Fruit fly (Drosophila melanogaster): ENCODE measurements around the gene aub.

The aub gene

dm6 chr2L:10970134-10970533 is 31.1 kb downstream of the aub start, which contains the start of the genes Tmem214 and YL-1 (continued):
- no peak for TF ChIP-seq ewg (GFP tag; optimal IDR thresholded peaks at IDR 0.05)
- no peak for TF ChIP-seq Side (GFP tag; optimal IDR thresholded peaks at IDR 0.05)
- TF ChIP-seq CrebB (tag; optimal IDR thresholded peaks at IDR 0.05) = no peak
- no peak for TF ChIP-seq Lim3 (GFP tag; IDR thresholded peaks at IDR 0.05)
- no peak for TF ChIP-seq sob (GFP tag; IDR thresholded peaks at IDR 0.05)
- no peak for TF ChIP-seq Mes4 (GFP tag; optimal IDR thresholded peaks at IDR 0.05)
- no peak for TF ChIP-seq az2 (GFP tag; optimal IDR thresholded peaks at IDR 0.05)
- no peak for TF ChIP-seq lmd (GFP tag; IDR thresholded peaks at IDR 0.05)
- TF ChIP-seq Fer1 (GFP tag; optimal IDR thresholded peaks at IDR 0.05) = peak; percentile 15
- TF ChIP-seq Lpt (GFP tag; optimal IDR thresholded peaks at IDR 0.05) = no peak
- peak; percentile 1 for TF ChIP-seq NC2β (GFP tag; optimal IDR thresholded peaks at IDR 0.05)
- TF ChIP-seq klu (GFP tag; IDR thresholded peaks at IDR 0.05) = no peak
- TF ChIP-seq CG10209 (GFP tag; optimal IDR thresholded peaks at IDR 0.05) = no peak
- no peak for TF ChIP-seq CG3407 (GFP tag; optimal IDR thresholded peaks at IDR 0.05)
- no peak for TF ChIP-seq Gug (GFP tag; IDR thresholded peaks at IDR 0.05)
- peak in 1 of 2 experiments; percentile 51 for TF ChIP-seq Pdp1 (GFP tag; optimal IDR thresholded peaks at IDR 0.05)
- no peak for TF ChIP-seq CG12744 (GFP tag; optimal IDR thresholded peaks at IDR 0.05)
- TF ChIP-seq CG17802 (tag; optimal IDR thresholded peaks at IDR 0.05) = no peak
- no peak for TF ChIP-seq toy (GFP tag; IDR thresholded peaks at IDR 0.05)
- TF ChIP-seq Abd-B (GFP tag; optimal IDR thresholded peaks at IDR 0.05) = no peak
- TF ChIP-seq Drgx (GFP tag; IDR thresholded peaks at IDR 0.05) = no peak
- no peak for TF ChIP-seq slbo (GFP tag; IDR thresholded peaks at IDR 0.05)
- no peak for TF ChIP-seq ap (GFP tag; IDR thresholded peaks at IDR 0.05)
- no peak for TF ChIP-seq jigr1 (GFP tag; IDR thresholded peaks at IDR 0.05)
- no peak for TF ChIP-seq Dbx (GFP tag; IDR thresholded peaks at IDR 0.05)
- TF ChIP-seq Elba2 (GFP tag; optimal IDR thresholded peaks at IDR 0.05) = peak; percentile 64
- TF ChIP-seq CG6175 (GFP tag; IDR thresholded peaks at IDR 0.05) = no peak
- peak; percentile 38 for TF ChIP-seq CG1603 (tag; optimal IDR thresholded peaks at IDR 0.05)
- no peak for TF ChIP-seq HLH54F (GFP tag; optimal IDR thresholded peaks at IDR 0.05)
- no peak for TF ChIP-seq fd96Cb (tag; optimal IDR thresholded peaks at IDR 0.05)
- no peak for TF ChIP-seq dimm (GFP tag; IDR thresholded peaks at IDR 0.05)
- no peak for TF ChIP-seq ham (GFP tag; IDR thresholded peaks at IDR 0.05)
- TF ChIP-seq chn (GFP tag; optimal IDR thresholded peaks at IDR 0.05) = no peak
- TF ChIP-seq CG17359 (tag; optimal IDR thresholded peaks at IDR 0.05) = no peak
- TF ChIP-seq pfk (GFP tag; optimal IDR thresholded peaks at IDR 0.05) = no peak
- peak; percentile 44; the same call in 2 of the 3 replicates for TF ChIP-seq row (GFP tag; IDR thresholded peaks at IDR 0.05)
- peak; percentile 8 for TF ChIP-seq CG12299 (tag; optimal IDR thresholded peaks at IDR 0.05)
- TF ChIP-seq wor (GFP tag; IDR thresholded peaks at IDR 0.05) = no peak
- no peak for TF ChIP-seq Taf1 (GFP tag; IDR thresholded peaks at IDR 0.05)
- no peak for TF ChIP-seq slou (GFP tag; optimal IDR thresholded peaks at IDR 0.05)
- no peak for TF ChIP-seq emc (GFP tag; optimal IDR thresholded peaks at IDR 0.05)
- no peak for TF ChIP-seq sr (GFP tag; IDR thresholded peaks at IDR 0.05)
- no peak for TF ChIP-seq seq (GFP tag; IDR thresholded peaks at IDR 0.05)
- TF ChIP-seq CG11247 (GFP tag; IDR thresholded peaks at IDR 0.05) = no peak
- no peak for TF ChIP-seq run (tag; optimal IDR thresholded peaks at IDR 0.05)
- TF ChIP-seq CG3995 (GFP tag; optimal IDR thresholded peaks at IDR 0.05) = peak; percentile 17
- no peak for TF ChIP-seq Ada2b (GFP tag; IDR thresholded peaks at IDR 0.05)
- no peak for TF ChIP-seq CG17912 (GFP tag; optimal IDR thresholded peaks at IDR 0.05)
- TF ChIP-seq CG13624 (GFP tag; optimal IDR thresholded peaks at IDR 0.05) = no peak
- TF ChIP-seq wek (GFP tag; optimal IDR thresholded peaks at IDR 0.05) = no peak
- no peak for TF ChIP-seq lbe (GFP tag; optimal IDR thresholded peaks at IDR 0.05)
- no peak for TF ChIP-seq esg (GFP tag; conservative IDR thresholded peaks at IDR 0.05)
- peak; percentile 95 for TF ChIP-seq CG4617 (GFP tag; optimal IDR thresholded peaks at IDR 0.05; ENCODE audit: borderline replicate concordance)

All from whole organism, embryonic.